Fruit fly (Drosophila melanogaster) whole organism, embryonic: ENCODE data around the gene Inx3.

ENCODE experiments used
- ATbp ChIP-seq: fragments of 200-800 bp; sonication (Bioruptor generic); optimal IDR thresholded peaks from 2 replicates; lab custom pipeline; 2017; ENCODE audit warnings: missing biosample characterization, mild to moderate bottlenecking, missing genetic modification characterization, missing genetic modification reagents
- Awh ChIP-seq: fragments of 200-800 bp; sonication (Bioruptor generic); IDR thresholded peaks from 2 replicates; pipeline ENCODE4, ENCODE4 v1.3.6; 2022; ENCODE audit warnings: missing biosample characterization, missing genetic modification characterization
- B-H2 ChIP-seq: fragments of 200-800 bp; sonication (Bioruptor generic); optimal IDR thresholded peaks from 2 replicates; lab custom pipeline; 2018; ENCODE audit warnings: missing biosample characterization, mild to moderate bottlenecking, missing genetic modification characterization
- CG10959 ChIP-seq: fragments of 200-800 bp; sonication (Bioruptor generic); IDR thresholded peaks from 2 replicates; pipeline ENCODE4 v1.3.6; 2022; ENCODE audit warnings: missing biosample characterization, missing genetic modification characterization
- CG10979 ChIP-seq: fragments of 200-800 bp; sonication (Bioruptor generic); optimal IDR thresholded peaks from 2 replicates; lab custom pipeline; 2018; ENCODE audit warnings: missing biosample characterization, mild to moderate bottlenecking, missing genetic modification characterization, moderate library complexity
- CG12391 ChIP-seq: fragments of 200-800 bp; sonication (Bioruptor generic); optimal IDR thresholded peaks from 3 replicates; lab custom pipeline; 2018; ENCODE audit warnings: missing biosample characterization, mild to moderate bottlenecking, missing genetic modification characterization, moderate library complexity
- CG14441 ChIP-seq: fragments of 200-800 bp; sonication (Bioruptor generic); IDR thresholded peaks from 2 replicates; pipeline ENCODE4 v1.3.6; 2022; ENCODE audit warnings: missing biosample characterization, missing genetic modification characterization
- CG16779 ChIP-seq: fragments of 200-800 bp; sonication (Bioruptor generic); IDR thresholded peaks from 2 replicates; pipeline ENCODE4 v1.3.6; 2022; ENCODE audit warnings: missing biosample characterization, missing genetic modification characterization
- CG16813 ChIP-seq: fragments of 200-800 bp; sonication (Bioruptor generic); IDR thresholded peaks from 3 replicates; pipeline ENCODE4 v1.3.6; 2022; ENCODE audit warnings: missing biosample characterization, missing genetic modification characterization; ENCODE audit not compliant: partially characterized antibody
- CG17328 ChIP-seq: fragments of 200-800 bp; sonication (Bioruptor generic); IDR thresholded peaks from 2 replicates; pipeline ENCODE4 v1.3.6; 2022; ENCODE audit warnings: missing biosample characterization, missing genetic modification characterization
- CG17359 ChIP-seq: fragments of 200-800 bp; sonication (Bioruptor generic); optimal IDR thresholded peaks from 3 replicates; lab custom pipeline; 2018; ENCODE audit warnings: missing biosample characterization, mild to moderate bottlenecking, missing genetic modification characterization, moderate library complexity
- CG1832 ChIP-seq: fragments of 200-800 bp; sonication (Bioruptor generic); optimal IDR thresholded peaks from 2 replicates; lab custom pipeline; 2017; ENCODE audit warnings: missing biosample characterization, mild to moderate bottlenecking, missing genetic modification characterization, inconsistent platforms
- CG2875 ChIP-seq: fragments of 200-800 bp; sonication (Bioruptor generic); optimal IDR thresholded peaks from 2 replicates; lab custom pipeline; 2017; ENCODE audit warnings: missing biosample characterization, mild to moderate bottlenecking, missing genetic modification characterization, missing genetic modification reagents
- CG30403 ChIP-seq: fragments of 200-800 bp; sonication (Bioruptor generic); optimal IDR thresholded peaks from 3 replicates; lab custom pipeline; 2016; ENCODE audit warnings: missing biosample characterization, missing genetic modification characterization
- CG33213 ChIP-seq: fragments of 200-800 bp; sonication (Bioruptor generic); optimal IDR thresholded peaks from 3 replicates; lab custom pipeline; 2016; ENCODE audit warnings: missing biosample characterization, missing genetic modification characterization
- CG8388 ChIP-seq: fragments of 200-800 bp; sonication (Bioruptor generic); optimal IDR thresholded peaks from 2 replicates; lab custom pipeline; 2019; ENCODE audit warnings: missing biosample characterization, mild to moderate bottlenecking, missing genetic modification characterization, moderate library complexity
- CG8924 ChIP-seq: fragments of 200-800 bp; optimal IDR thresholded peaks from 3 replicates; lab custom pipeline; 2019; ENCODE audit warnings: missing biosample characterization, mild to moderate bottlenecking, missing genetic modification characterization, moderate library complexity
- CoRest ChIP-seq: fragments of 200-800 bp; sonication (Bioruptor generic); optimal IDR thresholded peaks from 3 replicates; lab custom pipeline; 2018; ENCODE audit warnings: missing biosample characterization, mild to moderate bottlenecking, missing genetic modification characterization, moderate library complexity
- Dref ChIP-seq: fragments of 200-800 bp; sonication (Bioruptor generic); IDR thresholded peaks from 2 replicates; pipeline ENCODE4 v1.3.6; 2022; ENCODE audit warnings: missing biosample characterization, missing genetic modification characterization
- H2.0 ChIP-seq: fragments of 200-800 bp; sonication (Bioruptor generic); IDR thresholded peaks from 2 replicates; pipeline ENCODE4 v1.3.6; 2022; ENCODE audit warnings: missing biosample characterization, missing genetic modification characterization
- HLHmδ ChIP-seq: fragments of 200-800 bp; sonication (Bioruptor generic); optimal IDR thresholded peaks from 2 replicates; lab custom pipeline; 2018; ENCODE audit warnings: missing biosample characterization, mild to moderate bottlenecking, missing genetic modification characterization, moderate library complexity
- Hmx ChIP-seq: fragments of 200-800 bp; sonication (Bioruptor generic); optimal IDR thresholded peaks from 2 replicates; lab custom pipeline; 2016; ENCODE audit warnings: missing biosample characterization, missing genetic modification characterization
- Hsf ChIP-seq: fragments of 200-800 bp; sonication (Bioruptor generic); optimal IDR thresholded peaks from 3 replicates; lab custom pipeline; 2016; ENCODE audit warnings: missing biosample characterization, missing genetic modification characterization
- Lhr ChIP-seq: fragments of 200-800 bp; sonication (Bioruptor generic); optimal IDR thresholded peaks from 3 replicates; lab custom pipeline; 2017; ENCODE audit warnings: mild to moderate bottlenecking, missing biosample characterization, missing genetic modification reagents, missing genetic modification characterization
- MBD-R2 ChIP-seq: fragments of 200-800 bp; sonication (Bioruptor generic); IDR thresholded peaks from 2 replicates; pipeline ENCODE4 v1.3.6; 2022; ENCODE audit warnings: missing biosample characterization, missing genetic modification characterization
- Med ChIP-seq: fragments of 200-800 bp; sonication (Bioruptor generic); peaks from one replicate; lab custom pipeline; 2016; ENCODE audit warnings: missing biosample characterization, missing genetic modification characterization, mild to moderate bottlenecking, inconsistent platforms, moderate library complexity
- NFAT ChIP-seq: fragments of 200-800 bp; sonication (Bioruptor generic); IDR thresholded peaks from 2 replicates; pipeline ENCODE4 v1.3.6; 2022; ENCODE audit warnings: missing biosample characterization, missing genetic modification characterization
- Neu2 ChIP-seq: fragments of 200-800 bp; sonication (Bioruptor generic); optimal IDR thresholded peaks from 3 replicates; lab custom pipeline; 2016; ENCODE audit warnings: missing biosample characterization, missing genetic modification characterization, borderline replicate concordance
- Nf-YA ChIP-seq: fragments of 200-800 bp; sonication (Bioruptor generic); IDR thresholded peaks from 2 replicates; pipeline ENCODE4 v1.3.6; 2022; ENCODE audit warnings: missing biosample characterization, missing genetic modification characterization
- PHDP ChIP-seq: fragments of 200-800 bp; sonication (Bioruptor generic); optimal IDR thresholded peaks from 3 replicates; lab custom pipeline; 2018; ENCODE audit warnings: missing biosample characterization, mild to moderate bottlenecking, missing genetic modification characterization, moderate library complexity
- Sox102F ChIP-seq: fragments of 200-800 bp; sonication (Bioruptor generic); optimal IDR thresholded peaks from 2 replicates; lab custom pipeline; 2018; ENCODE audit warnings: missing biosample characterization, mild to moderate bottlenecking, missing genetic modification characterization, moderate library complexity
- TFAM ChIP-seq: fragments of 200-800 bp; sonication (Bioruptor generic); optimal IDR thresholded peaks from 2 replicates; lab custom pipeline; 2017; ENCODE audit warnings: missing biosample characterization, missing genetic modification characterization, inconsistent platforms
- YL-1 ChIP-seq: fragments of 200-800 bp; sonication (Bioruptor generic); optimal IDR thresholded peaks from 3 replicates; lab custom pipeline; 2017; ENCODE audit warnings: missing biosample characterization, mild to moderate bottlenecking, missing genetic modification characterization
- ac ChIP-seq: fragments of 200-800 bp; sonication (Bioruptor generic); optimal IDR thresholded peaks from 3 replicates; lab custom pipeline; 2017; ENCODE audit warnings: missing biosample characterization, mild to moderate bottlenecking, missing genetic modification characterization
- caup ChIP-seq: fragments of 200-800 bp; sonication (Bioruptor generic); optimal IDR thresholded peaks from 3 replicates; lab custom pipeline; 2017; ENCODE audit warnings: missing biosample characterization, mild to moderate bottlenecking, missing genetic modification characterization, moderate library complexity; ENCODE audit not compliant: severe bottlenecking
- fru ChIP-seq: fragments of >200 bp; optimal IDR thresholded peaks from 2 replicates; lab custom pipeline; 2017
- gsb-n ChIP-seq: fragments of 200-800 bp; sonication (Bioruptor generic); optimal IDR thresholded peaks from 3 replicates; lab custom pipeline; 2018; ENCODE audit warnings: missing biosample characterization, mild to moderate bottlenecking, missing genetic modification characterization
- h ChIP-seq: fragments of >200 bp; optimal IDR thresholded peaks from 2 replicates; lab custom pipeline; 2017
- jing ChIP-seq: fragments of 200-800 bp; sonication (Bioruptor generic); optimal IDR thresholded peaks from 2 replicates; lab custom pipeline; 2018; ENCODE audit warnings: missing biosample characterization, mild to moderate bottlenecking, missing genetic modification characterization
- nau ChIP-seq: fragments of 200-800 bp; sonication (Bioruptor generic); optimal IDR thresholded peaks from 3 replicates; lab custom pipeline; 2017; ENCODE audit warnings: missing biosample characterization, mild to moderate bottlenecking, missing genetic modification characterization, missing genetic modification reagents
- onecut ChIP-seq: fragments of 200-800 bp; sonication (Bioruptor generic); IDR thresholded peaks from 2 replicates; pipeline ENCODE4 v1.3.6; 2022; ENCODE audit warnings: missing biosample characterization, missing genetic modification characterization
- pan ChIP-seq, 4 experiments: fragments of >200 bp in 3 of 4; fragments of 200-800 bp in 1 of 4; sonication (Bioruptor generic) in 1 of 4; optimal IDR thresholded peaks in 3 of 4; IDR thresholded peaks in 1 of 4; 2 replicates each; pipeline versions ENCODE4 v1.3.6 to Lab custom; 2017 to 2022; ENCODE audit warnings: missing biosample characterization in 2 of 4, missing genetic modification characterization in 2 of 4, mixed read lengths in 1 of 4
- pho ChIP-seq: fragments of 200-800 bp; sonication (Bioruptor generic); optimal IDR thresholded peaks from 2 replicates; lab custom pipeline; 2016; ENCODE audit warnings: missing biosample characterization, missing genetic modification characterization
- pzg ChIP-seq: fragments of 200-800 bp; sonication (Bioruptor generic); optimal IDR thresholded peaks from 3 replicates; lab custom pipeline; 2018; ENCODE audit warnings: missing biosample characterization, mild to moderate bottlenecking, missing genetic modification characterization, moderate library complexity
- run ChIP-seq: fragments of 200-800 bp; sonication (Bioruptor generic); optimal IDR thresholded peaks from 3 replicates; lab custom pipeline; 2018; ENCODE audit warnings: missing biosample characterization, mild to moderate bottlenecking, missing genetic modification characterization
- sim ChIP-seq: fragments of 200-800 bp; sonication (Bioruptor generic); IDR thresholded peaks from 2 replicates; pipeline ENCODE4 v1.3.6; 2022; ENCODE audit warnings: missing biosample characterization, missing genetic modification characterization
- sob ChIP-seq: fragments of 200-800 bp; sonication (Bioruptor generic); IDR thresholded peaks from 2 replicates; pipeline ENCODE4 v1.3.6; 2022; ENCODE audit warnings: missing biosample characterization, missing genetic modification characterization
- tin ChIP-seq: fragments of 200-800 bp; sonication (Bioruptor generic); optimal IDR thresholded peaks from 3 replicates; lab custom pipeline; 2016; ENCODE audit warnings: missing biosample characterization, missing genetic modification characterization
- vnd ChIP-seq: fragments of 200-800 bp; sonication (Bioruptor generic); IDR thresholded peaks from 3 replicates; pipeline ENCODE4 v1.3.6; 2022; ENCODE audit warnings: missing biosample characterization, missing genetic modification characterization; ENCODE audit not compliant: partially characterized antibody
- zen ChIP-seq: fragments of 200-800 bp; sonication (Bioruptor generic); optimal IDR thresholded peaks from 3 replicates; lab custom pipeline; 2018; ENCODE audit warnings: missing biosample characterization, mild to moderate bottlenecking, missing genetic modification characterization, moderate library complexity

Gene Inx3

DNA sequence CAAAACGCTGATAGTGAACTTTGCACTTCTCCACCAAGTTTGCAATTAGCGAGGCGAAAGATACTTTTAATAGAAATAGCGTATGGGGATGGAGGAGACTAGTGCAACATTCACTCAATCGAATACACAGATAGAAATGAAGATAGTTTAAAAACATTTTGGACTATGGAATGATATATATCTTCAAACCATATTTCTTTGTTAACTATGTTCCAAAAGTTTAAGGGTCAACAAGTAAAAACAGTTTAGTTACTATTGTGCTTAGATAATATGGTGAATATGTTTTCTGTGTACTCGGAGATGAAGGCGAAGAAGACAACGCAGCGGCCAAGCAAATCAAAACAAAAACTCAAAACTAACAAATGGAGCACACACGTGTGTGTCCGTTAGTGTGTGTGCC is 44.9 kb upstream of the Inx3 start (continued):
- TF ChIP-seq pho (GFP tag; lab: Kevin White, UChicago) (no peak), run (tag; lab: Kevin White, UChicago) (no peak), CoRest (tag; lab: Kevin White, UChicago) (peak; percentile 46), CG8388 (GFP tag; lab: Kevin White, UChicago) (peak; percentile 58), zen (tag; lab: Kevin White, UChicago) (no peak), fru (lab: Kevin White, UChicago) (no peak), nau (GFP tag; lab: Kevin White, UChicago) (no peak), NFAT (GFP tag; lab: Robert Waterston, UW) (0 out of 2 replicates have a peak, but pooled peaks have one; percentile 30), sob (peak; percentile 17; the same call in 1 of the 2 replicates), CG33213 (GFP tag; lab: Kevin White, UChicago) (no peak), B-H2 (no peak), PHDP (tag; lab: Kevin White, UChicago) (peak; percentile 66), Nf-YA (GFP tag; lab: Robert Waterston, UW) (peak; percentile 51; the same call in 1 of the 2 replicates), ATbp (GFP tag; lab: Kevin White, UChicago) (peak; percentile 38), sim (GFP tag; lab: Robert Waterston, UW) (no peak), CG17328 (GFP tag; lab: Robert Waterston, UW) (0 out of 2 replicates have a peak, but pooled peaks have one; percentile 31), Lhr (GFP tag; lab: Kevin White, UChicago) (no peak), Sox102F (GFP tag; lab: Kevin White, UChicago) (peak; percentile 79), CG14441 (GFP tag; lab: Robert Waterston, UW) (peak; percentile 51; the same call in 1 of the 2 replicates), CG16813 (GFP tag; lab: Robert Waterston, UW) (no peak), CG2875 (GFP tag; lab: Kevin White, UChicago) (no peak), jing (GFP tag; lab: Kevin White, UChicago) (peak; percentile 15), onecut (GFP tag; lab: Robert Waterston, UW) (0 out of 2 replicates have a peak, but pooled peaks have one; percentile 7), CG12391 (tag; lab: Kevin White, UChicago) (peak; percentile 52), Hsf (GFP tag; lab: Kevin White, UChicago) (peak; percentile 5), Neu2 (no peak), CG30403 (GFP tag; lab: Kevin White, UChicago) (peak; percentile 6), h (lab: Kevin White, UChicago) (no peak), gsb-n (peak; percentile 48), Med (peak; percentile 56), CG10979 (tag; lab: Kevin White, UChicago) (peak; percentile 65), YL-1 (GFP tag; lab: Kevin White, UChicago) (no peak), vnd (no peak), CG8924 (tag; lab: Kevin White, UChicago) (peak; percentile 39), caup (GFP tag; lab: Kevin White, UChicago) (no peak), Hmx (GFP tag; lab: Kevin White, UChicago) (no peak), H2.0 (GFP tag; lab: Robert Waterston, UW) (peak; percentile 9; the same call in 1 of the 2 replicates), pan (optimal IDR thresholded peaks at IDR 0.05; lab: Kevin White, UChicago) (no peak), pan (GFP tag; optimal IDR thresholded peaks at IDR 0.05 in 1 of 2, IDR thresholded peaks at IDR 0.05 in 1 of 2) (peak in 1 of 2 experiments; percentile 76), CG17359 (peak; percentile 73), MBD-R2 (GFP tag; lab: Robert Waterston, UW) (no peak), HLHmδ (GFP tag; lab: Kevin White, UChicago) (no peak), CG10959 (GFP tag; lab: Robert Waterston, UW) (no peak), TFAM (no peak), tin (GFP tag; lab: Kevin White, UChicago) (no peak), CG16779 (GFP tag; lab: Robert Waterston, UW) (no peak), CG1832 (no peak), ac (no peak), Dref (GFP tag; lab: Robert Waterston, UW) (no peak), Awh (GFP tag; lab: Robert Waterston, UW) (peak; percentile 64; the same call in 1 of the 2 replicates), pzg (GFP tag; lab: Kevin White, UChicago) (no peak)
